Worm (Caenorhabditis elegans) whole organism, L1 larva: ENCODE results near the gene ntl-4.

Experiments
- aly-2 ChIP-seq: fragments of 150-350 bp; optimal IDR thresholded peaks from 2 replicates; lab custom pipeline; 2014; ENCODE audit warnings: missing biosample characterization, missing genetic modification characterization
- elt-3 ChIP-seq, 6 experiments: fragments of 150-350 bp in 1 of 6; sonication (generic microtip); optimal IDR thresholded peaks; 2 replicates each; lab custom pipeline; 2017 to 2018; ENCODE audit warnings: missing biosample characterization in 6 of 6, missing genetic modification characterization in 6 of 6, inconsistent platforms in 1 of 6
- fkh-4 ChIP-seq: sonication (generic microtip); optimal IDR thresholded peaks from 2 replicates; lab custom pipeline; 2016; ENCODE audit warnings: missing compliant biosample characterization, missing genetic modification characterization, borderline replicate concordance
- jun-1 ChIP-seq: fragments of 150-350 bp; optimal IDR thresholded peaks from 2 replicates; lab custom pipeline; 2014; ENCODE audit warnings: missing biosample characterization, missing genetic modification reagents, missing genetic modification characterization
- lsy-2 ChIP-seq, 2 experiments: fragments of 150-350 bp; optimal IDR thresholded peaks; 2 replicates each; lab custom pipeline; 2014; ENCODE audit warnings: missing biosample characterization in 2 of 2, missing genetic modification characterization in 2 of 2
- pqm-1 ChIP-seq: sonication (generic microtip); optimal IDR thresholded peaks from 3 replicates; lab custom pipeline; 2017; ENCODE audit warnings: missing biosample characterization, missing genetic modification characterization
- skn-1 ChIP-seq: fragments of 150-350 bp; optimal IDR thresholded peaks from 2 replicates; lab custom pipeline; 2014; ENCODE audit warnings: missing biosample characterization, missing genetic modification characterization
- swsn-7 ChIP-seq: sonication (generic microtip); optimal IDR thresholded peaks from 2 replicates; lab custom pipeline; 2016; ENCODE audit warnings: missing genetic modification characterization, missing compliant biosample characterization
- unc-30 ChIP-seq: sonication (generic microtip); optimal IDR thresholded peaks from 2 replicates; lab custom pipeline; 2017; ENCODE audit warnings: missing biosample characterization, missing genetic modification characterization
- ztf-4 ChIP-seq: fragments of 150-350 bp; optimal IDR thresholded peaks from 2 replicates; lab custom pipeline; 2014; ENCODE audit warnings: missing biosample characterization, missing genetic modification characterization

ce11 chrIV:7877781-7878180, 32.6 kb upstream of the ntl-4 start, which contains the start of gene kin-26:
- TF ChIP-seq ztf-4 (tag; lab: Kevin White, UChicago) (no peak), pqm-1 (tag; lab: Kevin White, UChicago) (no peak), jun-1 (no peak), lsy-2 (tag; optimal IDR thresholded peaks at IDR 0.05; lab: Kevin White, UChicago) (no peak), swsn-7 (tag; lab: Kevin White, UChicago) (no peak), unc-30 (tag; lab: Kevin White, UChicago) (no peak), fkh-4 (tag; lab: Kevin White, UChicago) (no peak), elt-3 (tag; optimal IDR thresholded peaks at IDR 0.05; lab: Kevin White, UChicago) (no peak), aly-2 (tag; lab: Kevin White, UChicago) (no peak), skn-1 (no peak)
